Fruit fly (Drosophila melanogaster) whole organism, embryonic: ENCODE data around the gene CG15221.

Source experiments
- Atf3 ChIP-seq: fragments of 200-800 bp; sonication (Bioruptor generic); optimal IDR thresholded peaks from 3 replicates; lab custom pipeline; 2016; ENCODE audit warnings: missing biosample characterization, missing genetic modification characterization
- B-H1 ChIP-seq: fragments of 200-800 bp; sonication (Bioruptor generic); IDR thresholded peaks from 3 replicates; pipeline ENCODE4 v1.3.6; 2022; ENCODE audit warnings: missing biosample characterization, missing genetic modification characterization
- Bgb ChIP-seq: fragments of 200-800 bp; sonication (Bioruptor generic); IDR thresholded peaks from 2 replicates; pipeline ENCODE4 v1.3.6; 2022; ENCODE audit warnings: missing biosample characterization, missing genetic modification characterization; ENCODE audit not compliant: partially characterized antibody
- CG10366 ChIP-seq: fragments of 200-800 bp; sonication (Bioruptor generic); IDR thresholded peaks from 2 replicates; pipeline ENCODE4 v1.3.6; 2022; ENCODE audit warnings: missing biosample characterization, missing genetic modification characterization
- CG12219 ChIP-seq: fragments of 200-800 bp; sonication (Bioruptor generic); optimal IDR thresholded peaks from 3 replicates; lab custom pipeline; 2018; ENCODE audit warnings: missing biosample characterization, mild to moderate bottlenecking, missing genetic modification characterization
- CG1233 ChIP-seq: fragments of 200-800 bp; sonication (Bioruptor generic); optimal IDR thresholded peaks from 4 replicates; lab custom pipeline; 2018; ENCODE audit warnings: missing biosample characterization, mild to moderate bottlenecking, missing genetic modification characterization
- CG17328 ChIP-seq: fragments of 200-800 bp; sonication (Bioruptor generic); IDR thresholded peaks from 2 replicates; pipeline ENCODE4 v1.3.6; 2022; ENCODE audit warnings: missing biosample characterization, missing genetic modification characterization
- CG2129 ChIP-seq: fragments of 200-800 bp; sonication (Bioruptor generic); IDR thresholded peaks from 2 replicates; pipeline ENCODE4 v1.3.6; 2022; ENCODE audit warnings: missing biosample characterization, missing genetic modification characterization; ENCODE audit not compliant: partially characterized antibody
- CG2199 ChIP-seq: fragments of 200-800 bp; sonication (Bioruptor generic); IDR thresholded peaks from 3 replicates; pipeline ENCODE4 v1.3.6; 2022; ENCODE audit warnings: missing biosample characterization, missing genetic modification characterization
- CG33213 ChIP-seq: fragments of 200-800 bp; sonication (Bioruptor generic); optimal IDR thresholded peaks from 3 replicates; lab custom pipeline; 2016; ENCODE audit warnings: missing biosample characterization, missing genetic modification characterization
- CG4820 ChIP-seq: fragments of 200-800 bp; sonication (Bioruptor generic); optimal IDR thresholded peaks from 3 replicates; lab custom pipeline; 2016; ENCODE audit warnings: missing biosample characterization, missing genetic modification characterization
- CG6272 ChIP-seq: fragments of 200-800 bp; sonication (Bioruptor generic); IDR thresholded peaks from 2 replicates; pipeline ENCODE4 v1.3.6; 2022; ENCODE audit warnings: missing biosample characterization, missing genetic modification characterization
- CG8359 ChIP-seq: fragments of 200-800 bp; sonication (Bioruptor generic); optimal IDR thresholded peaks from 2 replicates; lab custom pipeline; 2017; ENCODE audit warnings: missing biosample characterization, mild to moderate bottlenecking, missing genetic modification characterization, borderline replicate concordance
- CG8478 ChIP-seq: fragments of >200 bp; optimal IDR thresholded peaks from 2 replicates; lab custom pipeline; 2018
- CG9817 ChIP-seq: fragments of 200-800 bp; sonication (Bioruptor generic); optimal IDR thresholded peaks from 2 replicates; lab custom pipeline; 2018; ENCODE audit warnings: missing biosample characterization, mild to moderate bottlenecking, missing genetic modification characterization, moderate library complexity
- CkIIα-i1 ChIP-seq: fragments of 200-800 bp; sonication (Bioruptor generic); IDR thresholded peaks from 2 replicates; pipeline ENCODE4 v1.3.6; 2022; ENCODE audit warnings: missing biosample characterization, missing genetic modification characterization
- Dek ChIP-seq: fragments of 200-800 bp; sonication (Bioruptor generic); optimal IDR thresholded peaks from 3 replicates; lab custom pipeline; 2019; ENCODE audit warnings: missing biosample characterization, mild to moderate bottlenecking, missing genetic modification characterization, moderate library complexity
- ERR ChIP-seq: fragments of 200-800 bp; sonication (Bioruptor generic); optimal IDR thresholded peaks from 2 replicates; lab custom pipeline; 2016; ENCODE audit warnings: missing biosample characterization, missing genetic modification characterization
- Eip74EF ChIP-seq, 2 experiments: fragments of 200-800 bp in 1 of 2; fragments of >200 bp in 1 of 2; sonication (Bioruptor generic) in 1 of 2; optimal IDR thresholded peaks; 2 replicates each; lab custom pipeline; 2017 to 2019; ENCODE audit warnings: missing biosample characterization in 2 of 2, missing genetic modification characterization in 2 of 2, mild to moderate bottlenecking in 1 of 2, moderate library complexity in 1 of 2
- Gsc ChIP-seq: fragments of 200-800 bp; sonication (Bioruptor generic); IDR thresholded peaks from 2 replicates; pipeline ENCODE4 v1.3.6; 2022; ENCODE audit warnings: missing biosample characterization, missing genetic modification characterization
- HLH54F ChIP-seq: fragments of 200-800 bp; sonication (Bioruptor generic); optimal IDR thresholded peaks from 3 replicates; lab custom pipeline; 2016; ENCODE audit warnings: missing biosample characterization, missing genetic modification characterization
- Hand ChIP-seq: fragments of 200-800 bp; sonication (Bioruptor generic); optimal IDR thresholded peaks from 2 replicates; lab custom pipeline; 2017; ENCODE audit warnings: mild to moderate bottlenecking, missing biosample characterization, missing genetic modification reagents, missing genetic modification characterization
- Hr51 ChIP-seq, 2 experiments: fragments of 200-800 bp; sonication (Bioruptor generic); optimal IDR thresholded peaks; 2 replicates in 1 of 2; 3 replicates in 1 of 2; lab custom pipeline; 2016 to 2018; ENCODE audit warnings: missing biosample characterization in 2 of 2, missing genetic modification characterization in 2 of 2, mild to moderate bottlenecking in 1 of 2, moderate library complexity in 1 of 2
- Neu2 ChIP-seq: fragments of 200-800 bp; sonication (Bioruptor generic); optimal IDR thresholded peaks from 3 replicates; lab custom pipeline; 2016; ENCODE audit warnings: missing biosample characterization, missing genetic modification characterization, borderline replicate concordance
- Nf-YB ChIP-seq: fragments of 200-800 bp; sonication (Bioruptor generic); optimal IDR thresholded peaks from 3 replicates; lab custom pipeline; 2019; ENCODE audit warnings: missing biosample characterization, mild to moderate bottlenecking, missing genetic modification characterization, moderate library complexity
- Nf-YC ChIP-seq: fragments of 200-800 bp; optimal IDR thresholded peaks from 3 replicates; lab custom pipeline; 2019; ENCODE audit warnings: missing biosample characterization, mild to moderate bottlenecking, missing genetic modification characterization, moderate library complexity
- Oaz ChIP-seq: fragments of 200-800 bp; sonication (Bioruptor generic); IDR thresholded peaks from 2 replicates; pipeline ENCODE4 v1.3.6; 2022; ENCODE audit warnings: missing biosample characterization, missing genetic modification characterization
- Optix ChIP-seq: fragments of 200-800 bp; sonication (Bioruptor generic); IDR thresholded peaks from 3 replicates; pipeline ENCODE4 v1.3.6; 2022; ENCODE audit warnings: missing biosample characterization, missing genetic modification characterization
- Spps ChIP-seq: fragments of 200-800 bp; sonication (Bioruptor generic); optimal IDR thresholded peaks from 2 replicates; lab custom pipeline; 2018; ENCODE audit warnings: missing biosample characterization, mild to moderate bottlenecking, missing genetic modification characterization
- abd-A ChIP-seq: fragments of 200-800 bp; sonication (Bioruptor generic); optimal IDR thresholded peaks from 3 replicates; lab custom pipeline; 2019; ENCODE audit warnings: missing biosample characterization, mild to moderate bottlenecking, missing genetic modification characterization, moderate library complexity
- ato ChIP-seq: fragments of 200-800 bp; sonication (Bioruptor generic); IDR thresholded peaks from 2 replicates; pipeline ENCODE4 v1.3.6; 2022; ENCODE audit warnings: missing biosample characterization, missing genetic modification characterization; ENCODE audit not compliant: partially characterized antibody
- cad ChIP-seq: fragments of >200 bp; optimal IDR thresholded peaks from 2 replicates; lab custom pipeline; 2017; ENCODE audit warnings: missing biosample characterization, missing genetic modification characterization
- cas ChIP-seq: fragments of 200-800 bp; sonication (Bioruptor generic); IDR thresholded peaks from 2 replicates; pipeline ENCODE4 v1.3.6; 2022; ENCODE audit warnings: missing biosample characterization, missing genetic modification characterization
- chinmo ChIP-seq: fragments of 200-800 bp; sonication (Bioruptor generic); IDR thresholded peaks from 4 replicates; pipeline ENCODE4 v1.3.6; 2022; ENCODE audit warnings: missing biosample characterization, missing genetic modification characterization; ENCODE audit not compliant: partially characterized antibody
- crol ChIP-seq: fragments of 200-800 bp; sonication (Bioruptor generic); IDR thresholded peaks from 2 replicates; pipeline ENCODE4 v1.3.6; 2022; ENCODE audit warnings: missing biosample characterization, missing genetic modification characterization
- crp ChIP-seq, 2 experiments: fragments of 200-800 bp; sonication (Bioruptor generic); optimal IDR thresholded peaks; 2 replicates in 1 of 2; 3 replicates in 1 of 2; lab custom pipeline; 2017; ENCODE audit warnings: missing biosample characterization in 2 of 2, missing genetic modification characterization in 2 of 2, mild to moderate bottlenecking in 1 of 2, moderate library complexity in 1 of 2
- cwo ChIP-seq: fragments of 200-800 bp; sonication (Bioruptor generic); optimal IDR thresholded peaks from 3 replicates; lab custom pipeline; 2017; ENCODE audit warnings: missing biosample characterization, missing genetic modification characterization, mild to moderate bottlenecking, moderate library complexity, missing genetic modification reagents
- inv ChIP-seq: fragments of 200-800 bp; sonication (Bioruptor generic); IDR thresholded peaks from 2 replicates; pipeline ENCODE4 v1.3.6; 2022; ENCODE audit warnings: missing biosample characterization, missing genetic modification characterization; ENCODE audit not compliant: partially characterized antibody
- ken ChIP-seq: fragments of 200-800 bp; sonication (Bioruptor generic); IDR thresholded peaks from 3 replicates; pipeline ENCODE4 v1.3.6; 2022; ENCODE audit warnings: missing biosample characterization, missing genetic modification characterization
- mam ChIP-seq: fragments of 200-800 bp; sonication (Bioruptor generic); optimal IDR thresholded peaks from 3 replicates; lab custom pipeline; 2016; ENCODE audit warnings: missing biosample characterization, missing genetic modification characterization
- pita ChIP-seq: fragments of 200-800 bp; sonication (Bioruptor generic); optimal IDR thresholded peaks from 2 replicates; lab custom pipeline; 2017; ENCODE audit warnings: missing biosample characterization, mild to moderate bottlenecking, missing genetic modification characterization
- pros ChIP-seq: fragments of 200-800 bp; sonication (Bioruptor generic); optimal IDR thresholded peaks from 3 replicates; lab custom pipeline; 2019; ENCODE audit warnings: missing biosample characterization, mild to moderate bottlenecking, missing genetic modification characterization, moderate library complexity
- psq ChIP-seq: fragments of 200-800 bp; sonication (Bioruptor generic); optimal IDR thresholded peaks from 2 replicates; lab custom pipeline; 2017; ENCODE audit warnings: missing biosample characterization, missing genetic modification characterization
- scrt ChIP-seq: fragments of 200-800 bp; sonication (Bioruptor generic); optimal IDR thresholded peaks from 2 replicates; lab custom pipeline; 2018; ENCODE audit warnings: missing biosample characterization, mild to moderate bottlenecking, missing genetic modification characterization, moderate library complexity
- slou ChIP-seq: fragments of 200-800 bp; sonication (Bioruptor generic); optimal IDR thresholded peaks from 3 replicates; lab custom pipeline; 2016; ENCODE audit warnings: missing biosample characterization, missing genetic modification characterization
- sr ChIP-seq: fragments of 200-800 bp; sonication (Bioruptor generic); IDR thresholded peaks from 3 replicates; pipeline ENCODE4 v1.3.6; 2022; ENCODE audit warnings: missing biosample characterization, missing genetic modification characterization
- sug ChIP-seq: fragments of 200-800 bp; optimal IDR thresholded peaks from 2 replicates; lab custom pipeline; 2019; ENCODE audit warnings: missing biosample characterization, mild to moderate bottlenecking, missing genetic modification characterization, moderate library complexity
- trh ChIP-seq: fragments of 200-800 bp; sonication (Bioruptor generic); optimal IDR thresholded peaks from 2 replicates; lab custom pipeline; 2016; ENCODE audit warnings: missing biosample characterization, missing genetic modification characterization
- vfl ChIP-seq: fragments of 200-800 bp; sonication (Bioruptor generic); optimal IDR thresholded peaks from 2 replicates; lab custom pipeline; 2016; ENCODE audit warnings: missing biosample characterization, missing genetic modification characterization
- wor ChIP-seq: fragments of 200-800 bp; sonication (Bioruptor generic); IDR thresholded peaks from 2 replicates; pipeline ENCODE4 v1.3.6; 2022; ENCODE audit warnings: missing biosample characterization, missing genetic modification characterization

The CG15221 gene

DNA sequence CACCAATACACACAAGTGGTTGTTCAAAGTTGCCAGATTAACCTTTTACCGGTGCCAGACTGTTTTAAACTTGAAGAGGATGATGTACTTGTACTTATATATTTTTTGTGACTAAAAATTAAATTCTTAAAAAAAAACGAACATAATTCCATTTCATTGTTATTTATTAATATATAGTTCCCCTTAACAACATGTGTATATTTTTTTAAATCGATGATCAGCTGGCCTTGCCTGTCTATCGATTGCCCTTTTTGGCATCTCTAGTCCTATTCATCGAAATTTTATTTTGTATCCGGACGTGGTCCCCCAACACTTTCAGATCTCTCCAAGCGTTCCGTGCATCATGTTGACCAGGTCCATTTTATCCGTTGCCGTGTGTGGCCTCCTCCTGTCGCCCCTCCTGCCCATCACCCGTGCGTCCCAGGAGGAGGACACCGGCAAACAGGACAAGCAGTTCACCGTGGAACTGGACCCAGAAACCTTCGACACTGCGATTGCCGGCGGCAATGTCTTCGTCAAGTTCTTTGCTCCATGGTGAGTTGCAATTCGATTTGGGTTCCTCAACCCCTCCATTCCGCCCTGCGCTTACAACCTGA is 7.2 kb upstream of the CG15221 start, which contains the start of gene prtp (continued):
- TF ChIP-seq CG9817 (tag; lab: Kevin White, UChicago) = no peak
- TF ChIP-seq Optix = no peak
- TF ChIP-seq ato = no peak; the same call in 1 of the 2 replicates
- TF ChIP-seq Dek (tag; lab: Kevin White, UChicago) = no peak
- no peak for TF ChIP-seq Bgb (GFP tag; lab: Robert Waterston, UW)
- no peak for TF ChIP-seq CG2129 (GFP tag; lab: Robert Waterston, UW)
- no peak for TF ChIP-seq B-H1 (GFP tag; lab: Robert Waterston, UW)
- TF ChIP-seq CG10366 (GFP tag; lab: Robert Waterston, UW) = no peak
- no peak for TF ChIP-seq Spps
- TF ChIP-seq CG12219 = no peak
- TF ChIP-seq chinmo (GFP tag; lab: Robert Waterston, UW) = no peak
- TF ChIP-seq ERR (GFP tag; lab: Kevin White, UChicago) = no peak
- TF ChIP-seq ken = peak; percentile 55; the same call in 1 of the 3 replicates
- peak; percentile 29; the same call in 1 of the 2 replicates for TF ChIP-seq CG17328 (GFP tag; lab: Robert Waterston, UW)
- TF ChIP-seq Gsc (GFP tag; lab: Robert Waterston, UW) = no peak
- no peak for TF ChIP-seq trh (GFP tag; lab: Kevin White, UChicago)
- TF ChIP-seq inv (GFP tag; lab: Robert Waterston, UW) = peak; percentile 8; the same call in 1 of the 2 replicates
- TF ChIP-seq Nf-YC (tag; lab: Kevin White, UChicago) = no peak
- TF ChIP-seq Hand = no peak
- no peak for TF ChIP-seq Hr51 (GFP tag; optimal IDR thresholded peaks at IDR 0.05; lab: Kevin White, UChicago)
- TF ChIP-seq CG1233 = no peak
- no peak for TF ChIP-seq pita (GFP tag; lab: Kevin White, UChicago)
- no peak for TF ChIP-seq cas
- TF ChIP-seq Atf3 = no peak
- TF ChIP-seq abd-A (tag; lab: Kevin White, UChicago) = no peak
- TF ChIP-seq Eip74EF (GFP tag; optimal IDR thresholded peaks at IDR 0.05; lab: Kevin White, UChicago) = no peak
- no peak for TF ChIP-seq vfl (GFP tag; lab: Kevin White, UChicago)
- no peak for TF ChIP-seq CG8478
- TF ChIP-seq scrt (GFP tag; lab: Kevin White, UChicago) = no peak
- no peak for TF ChIP-seq CG2199 (GFP tag; lab: Robert Waterston, UW)
- TF ChIP-seq crp (GFP tag; optimal IDR thresholded peaks at IDR 0.05; lab: Kevin White, UChicago) = peak; percentile 17 to 81
- TF ChIP-seq slou (GFP tag; lab: Kevin White, UChicago) = no peak
- no peak for TF ChIP-seq cwo
- no peak for TF ChIP-seq CkIIα-i1 (GFP tag; lab: Robert Waterston, UW)
- TF ChIP-seq wor (GFP tag; lab: Robert Waterston, UW) = no peak
- no peak for TF ChIP-seq sr
- TF ChIP-seq CG6272 (GFP tag; lab: Robert Waterston, UW) = no peak
- TF ChIP-seq CG8359 (GFP tag; lab: Kevin White, UChicago) = no peak
- no peak for TF ChIP-seq CG4820 (GFP tag; lab: Kevin White, UChicago)
- TF ChIP-seq cad (GFP tag; lab: Kevin White, UChicago) = no peak
- no peak for TF ChIP-seq Neu2 (GFP tag; lab: Kevin White, UChicago)
- peak; percentile 63; the same call in 1 of the 2 replicates for TF ChIP-seq crol (GFP tag; lab: Robert Waterston, UW)
- TF ChIP-seq sug = no peak
- no peak for TF ChIP-seq mam (GFP tag; lab: Kevin White, UChicago)
- TF ChIP-seq Oaz (GFP tag; lab: Robert Waterston, UW) = no peak
- TF ChIP-seq CG33213 (GFP tag; lab: Kevin White, UChicago) = no peak
- TF ChIP-seq HLH54F (GFP tag; lab: Kevin White, UChicago) = no peak
- no peak for TF ChIP-seq pros (GFP tag; lab: Kevin White, UChicago)
- TF ChIP-seq psq (GFP tag; lab: Kevin White, UChicago) = no peak
- TF ChIP-seq Nf-YB = no peak
